Fruit fly (Drosophila melanogaster): Measurements from ENCODE around the gene Uba4.

- TF ChIP-seq fkh (GFP tag; optimal IDR thresholded peaks at IDR 0.05) = no peak
- TF ChIP-seq Hr4 (GFP tag; optimal IDR thresholded peaks at IDR 0.05) = no peak
- no peak for TF ChIP-seq CG9139 (GFP tag; optimal IDR thresholded peaks at IDR 0.05)
- no peak for TF ChIP-seq vri (GFP tag; optimal IDR thresholded peaks at IDR 0.05)
Measured at dm6 chr2L:8496269-8496668, 20.9 kb upstream of the Uba4 start, which contains the start of gene Bace.
